Worm (Caenorhabditis elegans) whole organism, early embryonic: ENCODE results near the gene srz-69.

Source experiments
- ama-1 ChIP-seq: fragments of 150-350 bp; optimal IDR thresholded peaks from 2 replicates; lab custom pipeline; 2014
- tbx-37 ChIP-seq: fragments of 200-800 bp; sonication (Bioruptor generic); conservative IDR thresholded peaks from 2 replicates; pipeline ENCODE4 v1.3.6; 2022; ENCODE audit warnings: missing genetic modification reagents, missing genetic modification characterization, missing compliant biosample characterization

DNA sequence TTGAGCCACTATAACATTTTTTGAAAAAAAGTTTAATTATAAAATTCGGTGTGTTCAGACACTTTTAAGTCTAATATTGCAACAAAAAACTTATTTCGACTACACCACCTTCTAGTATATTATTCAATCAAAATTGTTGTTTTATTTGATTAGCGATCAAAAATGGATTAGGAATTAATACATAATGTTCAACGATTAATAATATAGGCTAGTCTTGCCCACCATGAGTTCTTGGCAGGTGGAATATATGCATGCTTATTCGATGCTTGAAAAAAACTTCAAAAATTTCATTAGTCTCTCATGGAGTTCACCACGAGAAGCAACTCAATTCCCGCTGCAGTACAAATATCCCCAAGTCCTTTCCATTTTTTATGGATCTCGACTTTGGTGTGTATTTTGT is 41.0 kb downstream of the srz-69 start, which contains the start of gene srz-32:
- TF ChIP-seq ama-1 (lab: Kevin White, UChicago) = no peak
- no peak for TF ChIP-seq tbx-37 (GFP tag; lab: Robert Waterston, UW)
